Worm (Caenorhabditis elegans): ENCODE measurements around the gene srz-60.
"Not testable (repeated sequence)": the region's sequence is repeated elsewhere in the genome, so short reads cannot be mapped to it uniquely, and the experiment has no call there.

The srz-60 gene

DNA sequence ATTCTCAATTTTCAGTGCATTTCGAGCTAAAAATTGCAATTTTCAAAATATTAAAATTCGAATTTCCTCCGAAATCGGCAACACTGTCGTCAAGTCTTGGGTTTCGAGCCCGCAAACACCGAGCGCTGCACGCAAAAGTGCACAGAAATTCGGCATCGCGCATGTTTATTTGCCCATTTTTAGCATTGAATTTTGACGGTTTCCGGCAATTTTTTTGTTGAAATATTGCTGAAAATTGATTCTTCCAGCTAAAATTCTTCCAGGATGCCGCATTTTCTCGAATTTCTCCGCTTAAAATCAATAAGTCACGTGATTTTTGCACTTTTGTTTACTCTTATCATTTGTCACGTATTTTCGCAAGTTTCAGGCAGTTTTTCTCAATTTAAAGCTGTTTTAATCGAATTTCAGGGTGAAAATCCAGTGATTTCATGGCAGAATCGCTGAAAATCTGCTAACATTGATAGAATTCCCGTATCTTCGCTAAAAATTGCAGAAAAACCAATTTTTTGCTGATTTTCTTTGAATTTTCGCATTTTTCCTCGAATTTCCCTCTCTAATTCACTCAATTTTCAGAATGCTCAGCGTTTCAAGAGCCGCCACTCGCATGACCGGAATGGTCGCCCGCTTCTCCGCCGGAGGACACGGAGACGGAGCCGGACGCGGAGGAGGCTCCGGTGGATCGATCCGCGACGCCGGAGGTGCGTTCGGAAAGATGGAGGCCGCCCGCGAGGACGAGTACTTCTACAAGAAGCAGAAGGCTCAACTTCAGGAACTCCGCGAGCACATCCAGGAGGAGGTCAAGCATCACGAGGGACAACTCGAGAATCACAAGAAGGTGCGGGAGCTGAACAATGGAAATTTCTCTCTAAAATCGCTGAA is 43.1 kb upstream of the srz-60 start, which contains the start of gene mai-2:
Gene mai-2 (plus strand): TSS at position 574 of the 879 bp plus-strand sequence.
- TF ChIP-seq tbx-8 (GFP tag; optimal IDR thresholded peaks at IDR 0.05) (no peak), pha-4 (tag; optimal IDR thresholded peaks at IDR 0.05) (peak; percentile 59), nhr-12 (tag; optimal IDR thresholded peaks at IDR 0.05) (no peak), ztf-11 (tag; optimal IDR thresholded peaks at IDR 0.05) (no peak), snpc-4 (tag; optimal IDR thresholded peaks at IDR 0.05) (no peak), ces-1 (GFP tag; optimal IDR thresholded peaks at IDR 0.05) (peak; percentile 34), nhr-28 (tag; optimal IDR thresholded peaks at IDR 0.05) (no peak), elt-3 (tag; optimal IDR thresholded peaks at IDR 0.05) (no peak), mls-2 (tag; optimal IDR thresholded peaks at IDR 0.05) (no peak), lin-32 (GFP tag; optimal IDR thresholded peaks at IDR 0.05) (no peak), lin-13 (tag; optimal IDR thresholded peaks at IDR 0.05) (peak; percentile 14), nhr-237 (tag; optimal IDR thresholded peaks at IDR 0.05) (peak; percentile 15), mab-5 (tag; optimal IDR thresholded peaks at IDR 0.05) (no peak), flh-1 (GFP tag; optimal IDR thresholded peaks at IDR 0.05) (no peak), elt-1 (tag; optimal IDR thresholded peaks at IDR 0.05; ENCODE audit: borderline replicate concordance, insufficient read depth) (no peak), lsy-2 (tag; optimal IDR thresholded peaks at IDR 0.05) (peak; percentile 57), bed-3 (GFP tag; optimal IDR thresholded peaks at IDR 0.05) (no peak), ceh-39 (tag; optimal IDR thresholded peaks at IDR 0.05) (no peak), nhr-76 (tag; optimal IDR thresholded peaks at IDR 0.05) (no peak), unc-120 (tag; optimal IDR thresholded peaks at IDR 0.05; ENCODE audit: poor library complexity, severe bottlenecking) (peak; percentile 73), unc-62 (GFP tag; optimal IDR thresholded peaks at IDR 0.05) (no peak), sptf-1 (tag; optimal IDR thresholded peaks at IDR 0.05) (peak; percentile 28), blmp-1 (tag; optimal IDR thresholded peaks at IDR 0.05) (no peak), hlh-1 (tag; optimal IDR thresholded peaks at IDR 0.05) (no peak), ceh-43 (GFP tag; optimal IDR thresholded peaks at IDR 0.05) (no peak), drap-1 (GFP tag; optimal IDR thresholded peaks at IDR 0.05) (no peak), ham-2 (GFP tag; optimal IDR thresholded peaks at IDR 0.05) (no peak), nhr-2 (tag; optimal IDR thresholded peaks at IDR 0.05) (peak; percentile 1), unc-39 (tag; optimal IDR thresholded peaks at IDR 0.05) (no peak), M03D4.4 (tag; optimal IDR thresholded peaks at IDR 0.05) (no peak), ceh-83 (GFP tag; optimal IDR thresholded peaks at IDR 0.05) (no peak), mep-1 (tag; optimal IDR thresholded peaks at IDR 0.05) (peak; percentile 51)

DNA sequence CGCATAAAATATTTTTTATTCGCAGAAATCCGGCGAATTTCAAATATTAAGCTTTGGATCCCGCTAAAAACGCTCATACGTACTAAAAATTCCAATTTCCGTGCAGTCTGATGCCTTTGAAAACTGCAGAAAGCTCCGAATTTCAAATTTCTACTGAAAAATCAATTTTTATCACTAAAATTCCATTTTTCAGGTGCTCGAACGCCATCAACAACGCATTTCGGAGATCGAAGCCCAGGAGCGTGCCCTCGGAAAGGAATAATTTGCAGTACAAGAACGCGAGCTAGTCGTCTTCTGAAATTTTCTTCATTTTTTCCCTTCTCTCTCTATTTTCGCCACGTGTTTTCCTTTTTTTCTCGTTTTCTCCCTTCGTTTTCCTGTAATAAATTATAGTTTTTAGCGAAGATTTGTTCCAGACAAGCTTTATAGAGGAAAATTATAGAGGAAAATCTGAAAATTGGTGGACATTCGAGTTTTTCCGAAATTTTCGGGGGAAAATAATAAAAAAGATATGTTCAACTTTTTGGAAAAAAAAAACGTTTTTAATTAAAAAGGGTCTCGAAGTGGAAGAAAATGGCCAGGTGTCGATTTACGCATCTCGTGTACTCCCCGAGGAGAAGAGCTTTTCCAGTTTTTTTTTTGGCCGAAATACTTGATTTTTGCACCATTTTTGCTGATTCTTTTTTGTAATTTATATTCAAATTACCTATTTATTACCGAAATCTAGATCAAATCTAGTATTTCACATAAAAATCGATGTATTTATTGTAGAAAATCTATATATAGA is 42.0 kb upstream of the srz-60 start:
- TF ChIP-seq sem-2 (GFP tag; optimal IDR thresholded peaks at IDR 0.05) (no peak), flh-1 (GFP tag; optimal IDR thresholded peaks at IDR 0.05) (no peak), ceh-43 (GFP tag; optimal IDR thresholded peaks at IDR 0.05) (no peak), ces-1 (GFP tag; optimal IDR thresholded peaks at IDR 0.05) (no peak), mab-5 (tag; optimal IDR thresholded peaks at IDR 0.05) (no peak), tbx-8 (GFP tag; optimal IDR thresholded peaks at IDR 0.05) (no peak), elt-1 (tag; optimal IDR thresholded peaks at IDR 0.05; ENCODE audit: borderline replicate concordance, insufficient read depth) (no peak), unc-62 (GFP tag; optimal IDR thresholded peaks at IDR 0.05) (no peak), lin-13 (tag; optimal IDR thresholded peaks at IDR 0.05) (no peak)

DNA sequence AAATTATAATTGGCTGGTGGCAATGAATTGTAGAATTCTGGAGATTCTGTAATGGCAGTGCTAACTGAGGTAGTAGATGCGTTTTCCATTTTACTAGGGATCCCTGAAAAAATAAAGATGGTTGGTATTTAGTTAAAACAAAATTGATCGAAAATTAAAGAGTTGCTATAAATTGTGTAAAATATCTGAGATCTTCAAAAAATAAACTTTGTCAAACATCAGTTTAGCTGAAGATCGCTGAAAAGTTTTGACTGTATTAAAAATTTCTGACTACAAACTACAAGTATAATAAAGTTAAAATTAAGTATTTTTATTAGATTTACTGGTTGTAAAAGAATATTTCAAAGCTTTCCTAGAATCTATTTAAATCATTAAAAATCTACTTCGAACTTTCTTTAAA is 38.7 kb upstream of the srz-60 start, which contains the start of gene B0546.5:
Gene B0546.5 (minus strand): TSS at position 101 of the 400 bp plus-strand sequence.
- TF ChIP-seq nhr-237, elt-3, blmp-1 (tag; optimal IDR thresholded peaks at IDR 0.05): not testable (repeated sequence)
